Worm (Caenorhabditis elegans) whole organism, young adult: ENCODE results near the gene dmsr-8.

Experiments
- F39B2.1 ChIP-seq: fragments of 200-800 bp; sonication (Bioruptor generic); IDR thresholded peaks from 2 replicates; pipeline ENCODE4 v1.3.6; 2022; ENCODE audit warnings: missing genetic modification reagents, missing genetic modification characterization, missing compliant biosample characterization
- aptf-2 ChIP-seq: fragments of 200-800 bp; sonication (Bioruptor generic); conservative IDR thresholded peaks from 2 replicates; pipeline ENCODE4 v1.3.6; 2022; ENCODE audit warnings: missing genetic modification reagents, missing genetic modification characterization, missing compliant biosample characterization
- cebp-2 ChIP-seq: fragments of 200-800 bp; sonication (Bioruptor generic); IDR thresholded peaks from 2 replicates; pipeline ENCODE4 v1.3.6; 2022; ENCODE audit warnings: missing genetic modification characterization, missing compliant biosample characterization
- let-607 ChIP-seq, 2 experiments: fragments of 200-800 bp in 1 of 2; sonication (Bioruptor generic) in 1 of 2; sonication (generic microtip) in 1 of 2; optimal IDR thresholded peaks; 2 replicates each; lab custom pipeline; 2016 to 2018; ENCODE audit warnings: mild to moderate bottlenecking in 2 of 2, missing compliant biosample characterization in 2 of 2, missing genetic modification characterization in 2 of 2, moderate library complexity in 2 of 2, missing genotype in 1 of 2
- nhr-90 ChIP-seq: sonication (generic microtip); optimal IDR thresholded peaks from 2 replicates; lab custom pipeline; 2016; ENCODE audit warnings: missing genotype, mild to moderate bottlenecking, missing genetic modification characterization, missing compliant biosample characterization
- rec-8 ChIP-seq, 2 experiments: sonication (generic microtip); optimal IDR thresholded peaks; 2 replicates each; lab custom pipeline; 2016; ENCODE audit warnings: mild to moderate bottlenecking in 2 of 2, missing genetic modification characterization in 2 of 2, missing genetic modification reagents in 2 of 2, missing genotype in 2 of 2, missing biosample characterization in 1 of 2, missing compliant biosample characterization in 1 of 2, moderate library complexity in 1 of 2
- snpc-4 ChIP-seq, 5 experiments: fragments of 150-350 bp in 1 of 5; sonication (generic microtip) in 4 of 5; optimal IDR thresholded peaks; 2 replicates each; lab custom pipeline; 2014 to 2018; ENCODE audit warnings: missing genetic modification characterization in 5 of 5, missing biosample characterization in 3 of 5, antibody characterized with exemption in 2 of 5, mild to moderate bottlenecking in 2 of 5, missing compliant biosample characterization in 2 of 5, missing genotype in 2 of 5, moderate library complexity in 2 of 5, missing genetic modification reagents in 1 of 5

DNA sequence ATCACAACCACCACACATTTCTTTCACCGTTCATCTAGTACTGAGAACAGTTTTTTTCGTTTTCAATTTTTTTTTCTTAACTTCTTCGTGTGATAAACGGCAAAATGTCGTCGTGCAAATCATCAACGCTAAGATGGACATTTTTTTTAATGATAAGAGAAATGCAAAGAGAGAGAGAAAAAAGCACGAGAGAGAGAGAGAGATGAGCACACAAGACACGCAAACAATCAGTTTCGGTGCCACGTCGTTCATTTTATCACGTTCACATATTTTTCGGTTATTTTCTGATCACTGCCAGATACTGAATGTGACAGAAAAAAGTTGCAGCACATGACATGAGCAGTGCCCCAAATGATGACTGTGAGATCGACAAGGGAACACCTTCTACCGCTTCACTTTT is 46.0 kb downstream of the dmsr-8 start, which contains the start of gene egl-9:
- TF ChIP-seq nhr-90 (tag; lab: Kevin White, UChicago) (no peak), snpc-4 (GFP tag; optimal IDR thresholded peaks at IDR 0.05; lab: Kevin White, UChicago) (no peak), snpc-4 (tag; optimal IDR thresholded peaks at IDR 0.05; lab: Kevin White, UChicago) (no peak), F39B2.1 (GFP tag; lab: Robert Waterston, UW) (no peak), aptf-2 (GFP tag; lab: Robert Waterston, UW) (no peak), let-607 (tag; optimal IDR thresholded peaks at IDR 0.05; lab: Kevin White, UChicago) (peak; percentile 15 to 57), rec-8 (tag; optimal IDR thresholded peaks at IDR 0.05; lab: Kevin White, UChicago) (no peak), cebp-2 (no peak)
